Worm (Caenorhabditis elegans): ENCODE results near the gene W08E12.7.

Gene W08E12.7

DNA sequence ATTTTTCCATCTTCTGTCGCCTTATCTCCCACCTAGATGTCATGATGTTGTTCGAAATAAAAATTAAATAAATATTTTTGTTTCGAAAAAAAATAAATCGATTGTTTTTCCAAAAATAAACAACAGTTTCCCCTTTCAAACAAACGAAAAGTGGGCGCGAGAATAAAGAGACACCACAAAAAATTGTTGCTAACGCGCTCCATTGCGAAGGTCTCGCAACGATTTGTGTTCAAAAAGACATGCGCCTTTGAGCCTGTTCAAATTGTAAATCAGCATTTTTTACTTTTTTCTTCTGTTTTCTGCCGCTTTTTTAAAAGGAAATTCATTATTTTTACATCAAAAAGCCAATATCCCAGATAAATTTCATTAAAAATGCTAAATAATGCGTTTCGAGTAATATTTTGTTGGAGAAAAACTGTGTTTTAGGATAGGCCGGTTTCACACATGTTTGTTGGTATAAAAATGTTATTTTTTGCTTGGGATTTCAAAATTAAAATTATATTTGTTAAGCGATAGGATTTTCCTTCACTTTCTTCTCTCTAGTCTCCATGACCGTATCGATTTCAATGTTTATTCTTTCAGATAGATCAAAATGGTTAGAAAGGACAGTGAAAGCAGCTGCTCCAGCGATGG lies at the start of gene W08E12.7:
TSS of gene W08E12.7 (plus strand) at position 583 of the 633 bp plus-strand sequence.
- TF ChIP-seq ztf-26 (tag; optimal IDR thresholded peaks at IDR 0.05): peak; percentile 2
- TF ChIP-seq F49E8.2 (tag; optimal IDR thresholded peaks at IDR 0.05; ENCODE audit: insufficient read depth): peak; percentile 94
- no peak for TF ChIP-seq fkh-3 (tag; optimal IDR thresholded peaks at IDR 0.05)
- peak; percentile 30 for TF ChIP-seq him-1 (tag; optimal IDR thresholded peaks at IDR 0.05)
- no peak for TF ChIP-seq ceh-58 (GFP tag; IDR thresholded peaks at IDR 0.05)
- TF ChIP-seq F10E7.11 (tag; optimal IDR thresholded peaks at IDR 0.05): no peak
- no peak for TF ChIP-seq zim-3 (tag; optimal IDR thresholded peaks at IDR 0.05)
- no peak for TF ChIP-seq F57C9.4 (tag; optimal IDR thresholded peaks at IDR 0.05)
- TF ChIP-seq F33H1.4 (GFP tag; IDR thresholded peaks at IDR 0.05): peak; percentile 99
- TF ChIP-seq ekl-4 (GFP tag; IDR thresholded peaks at IDR 0.05): peak; percentile 74
- peak; percentile 61 for TF ChIP-seq xnd-1 (tag; optimal IDR thresholded peaks at IDR 0.05)
- TF ChIP-seq Y53F4B.3 (GFP tag; IDR thresholded peaks at IDR 0.05): peak; percentile 67
- TF ChIP-seq sdz-38 (tag; optimal IDR thresholded peaks at IDR 0.05): no peak
- peak; percentile 96 for TF ChIP-seq dox-1 (GFP tag; IDR thresholded peaks at IDR 0.05)
- TF ChIP-seq nhr-120 (GFP tag; IDR thresholded peaks at IDR 0.05): no peak
- peak; percentile 55 for TF ChIP-seq F22D6.2 (tag; optimal IDR thresholded peaks at IDR 0.05)
- TF ChIP-seq sptf-2 (GFP tag; optimal IDR thresholded peaks at IDR 0.05): peak; percentile 61
- TF ChIP-seq mes-4 (tag; optimal IDR thresholded peaks at IDR 0.05): no peak
- TF ChIP-seq mel-28 (tag; optimal IDR thresholded peaks at IDR 0.05; ENCODE audit: borderline replicate concordance): no peak
- no peak for TF ChIP-seq lag-1 (GFP tag; IDR thresholded peaks at IDR 0.05)
- no peak for TF ChIP-seq F39B2.1 (GFP tag; IDR thresholded peaks at IDR 0.05)
- TF ChIP-seq hrde-1 (tag; optimal IDR thresholded peaks at IDR 0.05; ENCODE audit: borderline replicate concordance): peak; percentile 32
- TF ChIP-seq C06A6.2 (GFP tag; conservative IDR thresholded peaks at IDR 0.05): no peak
- TF ChIP-seq cebp-2 (GFP tag; IDR thresholded peaks at IDR 0.05): no peak
- TF ChIP-seq mxl-1 (tag; optimal IDR thresholded peaks at IDR 0.05): no peak
- TF ChIP-seq nfya-2 (GFP tag; IDR thresholded peaks at IDR 0.05): no peak
- peak; percentile 95 for TF ChIP-seq pha-4 (tag; optimal IDR thresholded peaks at IDR 0.05)
- TF ChIP-seq hmg-1.2 (GFP tag; IDR thresholded peaks at IDR 0.05): peak; percentile 86
- TF ChIP-seq ztf-3 (GFP tag; optimal IDR thresholded peaks at IDR 0.05): no peak
- TF ChIP-seq hmg-20 (GFP tag; IDR thresholded peaks at IDR 0.05): 0 out of 2 replicates have a peak, but pooled peaks have one; percentile 10
- peak; percentile 32 to 36 for TF ChIP-seq rec-8 (tag; optimal IDR thresholded peaks at IDR 0.05)
- peak; percentile 89 for TF ChIP-seq rcor-1 (GFP tag; IDR thresholded peaks at IDR 0.05)
- TF ChIP-seq B0019.2 (GFP tag; conservative IDR thresholded peaks at IDR 0.05): peak; percentile 93
- TF ChIP-seq zfh-2 (GFP tag; conservative IDR thresholded peaks at IDR 0.05): no peak
- TF ChIP-seq sea-2 (GFP tag; IDR thresholded peaks at IDR 0.05): no peak
- TF ChIP-seq egl-18 (GFP tag; IDR thresholded peaks at IDR 0.05): no peak
- TF ChIP-seq gei-17 (GFP tag; optimal IDR thresholded peaks at IDR 0.05): no peak
- peak; percentile 87 for TF ChIP-seq ZK185.1 (tag; optimal IDR thresholded peaks at IDR 0.05; ENCODE audit: poor library complexity, severe bottlenecking)
- no peak for TF ChIP-seq akir-1 (GFP tag; optimal IDR thresholded peaks at IDR 0.05)
- TF ChIP-seq Y67H2A.10 (GFP tag; conservative IDR thresholded peaks at IDR 0.05): peak; percentile 85
- no peak for TF ChIP-seq B0035.1 (tag; optimal IDR thresholded peaks at IDR 0.05)
- no peak for TF ChIP-seq egrh-3 (GFP tag; IDR thresholded peaks at IDR 0.05)
- 0 out of 2 replicates have a peak, but pooled peaks have one; percentile 38 for TF ChIP-seq bed-2 (GFP tag; IDR thresholded peaks at IDR 0.05)
- peak; percentile 90 for TF ChIP-seq B0336.3 (GFP tag; IDR thresholded peaks at IDR 0.05)
- TF ChIP-seq athp-1 (tag; optimal IDR thresholded peaks at IDR 0.05): peak; percentile 89
- no peak for TF ChIP-seq F37B4.10 (GFP tag; IDR thresholded peaks at IDR 0.05)
- TF ChIP-seq aptf-3 (GFP tag; IDR thresholded peaks at IDR 0.05): no peak
- peak; percentile 84 for TF ChIP-seq Y95B8A.8 (GFP tag; IDR thresholded peaks at IDR 0.05)
- TF ChIP-seq K11D2.4 (GFP tag; IDR thresholded peaks at IDR 0.05): peak; percentile 83

Data from whole organism, young adult.